Fruit fly (Drosophila melanogaster) whole organism, prepupa: Measurements from ENCODE around the gene CrebA.
A peak's percentile ranks its signal among the peaks of the same experiment; 100 is the strongest.

Experiments
- Blimp-1 ChIP-seq: fragments of 200-800 bp; sonication (Bioruptor generic); optimal IDR thresholded peaks from 3 replicates; lab custom pipeline; 2017; ENCODE audit warnings: missing biosample characterization, missing genetic modification characterization, mild to moderate bottlenecking, moderate library complexity, missing genetic modification reagents
- CG10631 ChIP-seq: fragments of 200-800 bp; sonication (Bioruptor generic); optimal IDR thresholded peaks from 2 replicates; lab custom pipeline; 2016; ENCODE audit warnings: missing biosample characterization, missing genetic modification characterization
- CG11902 ChIP-seq: fragments of 200-800 bp; sonication (Bioruptor generic); optimal IDR thresholded peaks from 3 replicates; lab custom pipeline; 2016; ENCODE audit warnings: missing biosample characterization, missing genetic modification characterization
- CG15336 ChIP-seq: fragments of 200-800 bp; sonication (Bioruptor generic); IDR thresholded peaks from 2 replicates; pipeline ENCODE4 v1.3.6; 2022; ENCODE audit warnings: missing biosample characterization, missing genetic modification characterization
- CG3032 ChIP-seq: fragments of 200-800 bp; optimal IDR thresholded peaks from 2 replicates; lab custom pipeline; 2019; ENCODE audit warnings: missing biosample characterization, mild to moderate bottlenecking, missing genetic modification characterization, moderate library complexity
- CG31627 ChIP-seq: fragments of 200-800 bp; sonication (Bioruptor generic); optimal IDR thresholded peaks from 3 replicates; lab custom pipeline; 2016; ENCODE audit warnings: missing biosample characterization, missing genetic modification characterization
- CG32006 ChIP-seq: fragments of 200-800 bp; sonication (Bioruptor generic); optimal IDR thresholded peaks from 3 replicates; lab custom pipeline; 2017; ENCODE audit warnings: missing biosample characterization, mild to moderate bottlenecking, missing genetic modification characterization
- CG4318 ChIP-seq: fragments of 200-800 bp; sonication (Bioruptor generic); optimal IDR thresholded peaks from 3 replicates; lab custom pipeline; 2017; ENCODE audit warnings: missing biosample characterization, mild to moderate bottlenecking, missing genetic modification characterization
- CG6163 ChIP-seq: fragments of 200-800 bp; sonication (Bioruptor generic); IDR thresholded peaks from 3 replicates; pipeline ENCODE4 v1.3.6; 2022; ENCODE audit warnings: missing biosample characterization, missing genetic modification characterization
- CG6808 ChIP-seq: fragments of 200-800 bp; sonication (Bioruptor generic); optimal IDR thresholded peaks from 3 replicates; lab custom pipeline; 2017; ENCODE audit warnings: missing biosample characterization, missing genetic modification characterization, mild to moderate bottlenecking, moderate library complexity, missing genetic modification reagents
- CG6854 ChIP-seq: fragments of 200-800 bp; sonication (Bioruptor generic); optimal IDR thresholded peaks from 2 replicates; lab custom pipeline; 2017; ENCODE audit warnings: missing biosample characterization, mild to moderate bottlenecking, missing genetic modification characterization
- CG7368 ChIP-seq: fragments of 200-800 bp; sonication (Bioruptor generic); optimal IDR thresholded peaks from 3 replicates; lab custom pipeline; 2016; ENCODE audit warnings: missing biosample characterization, missing genetic modification characterization
- CG8119 ChIP-seq: fragments of 200-800 bp; sonication (Bioruptor generic); IDR thresholded peaks from 3 replicates; pipeline ENCODE4 v1.3.6; 2022; ENCODE audit warnings: missing biosample characterization, missing genetic modification characterization
- CG8319 ChIP-seq: fragments of 200-800 bp; sonication (Bioruptor generic); optimal IDR thresholded peaks from 3 replicates; lab custom pipeline; 2016; ENCODE audit warnings: missing biosample characterization, missing genetic modification characterization
- CG8632 ChIP-seq: fragments of 200-800 bp; sonication (Bioruptor generic); optimal IDR thresholded peaks from 3 replicates; lab custom pipeline; 2016; ENCODE audit warnings: missing biosample characterization, missing genetic modification characterization
- Eip75B ChIP-seq: fragments of 200-800 bp; sonication (Bioruptor generic); optimal IDR thresholded peaks from 3 replicates; lab custom pipeline; 2016; ENCODE audit warnings: missing biosample characterization, missing genetic modification characterization
- Eip78C ChIP-seq: fragments of 200-800 bp; sonication (Bioruptor generic); peaks from one replicate; lab custom pipeline; 2016; ENCODE audit warnings: missing biosample characterization, missing genetic modification characterization
- Eip93F ChIP-seq: fragments of 200-800 bp; sonication (Bioruptor generic); optimal IDR thresholded peaks from 2 replicates; lab custom pipeline; 2016; ENCODE audit warnings: missing biosample characterization, mild to moderate bottlenecking, missing genetic modification characterization
- Ets21C ChIP-seq: fragments of 200-800 bp; sonication (Bioruptor generic); optimal IDR thresholded peaks from 3 replicates; lab custom pipeline; 2016; ENCODE audit warnings: missing biosample characterization, missing genetic modification characterization
- Hr38 ChIP-seq: sonication (Bioruptor generic); optimal IDR thresholded peaks from 2 replicates; lab custom pipeline; 2016; ENCODE audit warnings: missing biosample characterization, missing genetic modification characterization
- Hr39 ChIP-seq: fragments of 200-800 bp; sonication (Bioruptor generic); optimal IDR thresholded peaks from 2 replicates; lab custom pipeline; 2016; ENCODE audit warnings: missing biosample characterization, missing genetic modification characterization
- Hr4 ChIP-seq: fragments of 200-800 bp; sonication (Bioruptor generic); optimal IDR thresholded peaks from 3 replicates; lab custom pipeline; 2016; ENCODE audit warnings: missing biosample characterization, missing genetic modification characterization
- Met ChIP-seq: fragments of 200-800 bp; sonication (Bioruptor generic); optimal IDR thresholded peaks from 3 replicates; lab custom pipeline; 2016; ENCODE audit warnings: missing biosample characterization, missing genetic modification characterization
- OdsH ChIP-seq: fragments of 200-800 bp; sonication (Bioruptor generic); optimal IDR thresholded peaks from 3 replicates; lab custom pipeline; 2016; ENCODE audit warnings: missing biosample characterization, missing genetic modification characterization
- Smox ChIP-seq: fragments of 200-800 bp; sonication (Bioruptor generic); optimal IDR thresholded peaks from 3 replicates; lab custom pipeline; 2016; ENCODE audit warnings: missing biosample characterization, missing genetic modification characterization
- Sox102F ChIP-seq: fragments of 200-800 bp; sonication (Bioruptor generic); optimal IDR thresholded peaks from 2 replicates; lab custom pipeline; 2016; ENCODE audit warnings: missing biosample characterization, mild to moderate bottlenecking, missing genetic modification characterization
- Sox14 ChIP-seq: fragments of 200-800 bp; sonication (Bioruptor generic); optimal IDR thresholded peaks from 3 replicates; lab custom pipeline; 2016; ENCODE audit warnings: missing biosample characterization, missing genetic modification characterization
- achi ChIP-seq: fragments of 200-800 bp; sonication (Bioruptor generic); optimal IDR thresholded peaks from 3 replicates; lab custom pipeline; 2016; ENCODE audit warnings: missing biosample characterization, missing genetic modification characterization
- acj6 ChIP-seq: fragments of 200-800 bp; sonication (Bioruptor generic); optimal IDR thresholded peaks from 3 replicates; lab custom pipeline; 2016; ENCODE audit warnings: missing biosample characterization, missing genetic modification characterization
- cyc ChIP-seq: fragments of 200-800 bp; sonication (Bioruptor generic); optimal IDR thresholded peaks from 3 replicates; lab custom pipeline; 2016; ENCODE audit warnings: missing biosample characterization, missing genetic modification characterization
- dac ChIP-seq: fragments of 200-800 bp; sonication (Bioruptor generic); optimal IDR thresholded peaks from 2 replicates; lab custom pipeline; 2017; ENCODE audit warnings: missing biosample characterization, mild to moderate bottlenecking, missing genetic modification characterization
- esn ChIP-seq: fragments of 200-800 bp; sonication (Bioruptor generic); optimal IDR thresholded peaks from 2 replicates; lab custom pipeline; 2016; ENCODE audit warnings: missing biosample characterization, mild to moderate bottlenecking, missing genetic modification characterization, moderate library complexity
- fd85E ChIP-seq: fragments of 200-800 bp; sonication (Bioruptor generic); optimal IDR thresholded peaks from 3 replicates; lab custom pipeline; 2016; ENCODE audit warnings: missing biosample characterization, missing genetic modification characterization
- fkh ChIP-seq: fragments of 200-800 bp; sonication (Bioruptor generic); optimal IDR thresholded peaks from 3 replicates; lab custom pipeline; 2017; ENCODE audit warnings: missing biosample characterization, mild to moderate bottlenecking, missing genetic modification characterization, moderate library complexity
- net ChIP-seq: fragments of 200-800 bp; sonication (Bioruptor generic); optimal IDR thresholded peaks from 3 replicates; lab custom pipeline; 2016; ENCODE audit warnings: missing biosample characterization, missing genetic modification characterization
- pdm3 ChIP-seq: fragments of 200-800 bp; sonication (Bioruptor generic); optimal IDR thresholded peaks from 3 replicates; lab custom pipeline; 2016; ENCODE audit warnings: missing biosample characterization, missing genetic modification characterization
- salr ChIP-seq, 2 experiments: fragments of 200-800 bp; sonication (Bioruptor generic); optimal IDR thresholded peaks; 3 replicates each; lab custom pipeline; 2016 to 2018; ENCODE audit warnings: missing biosample characterization in 2 of 2, missing genetic modification characterization in 2 of 2, mild to moderate bottlenecking in 1 of 2
- spab ChIP-seq: fragments of 200-800 bp; sonication (Bioruptor generic); optimal IDR thresholded peaks from 2 replicates; lab custom pipeline; 2017; ENCODE audit warnings: missing biosample characterization, mild to moderate bottlenecking, missing genetic modification characterization, missing genetic modification reagents
- ss ChIP-seq, 2 experiments: fragments of 200-800 bp; sonication (Bioruptor generic); optimal IDR thresholded peaks; 2 replicates in 1 of 2; 3 replicates in 1 of 2; lab custom pipeline; 2017 to 2018; ENCODE audit warnings: mild to moderate bottlenecking in 2 of 2, missing biosample characterization in 2 of 2, missing genetic modification characterization in 2 of 2, moderate library complexity in 1 of 2
- svp ChIP-seq: fragments of 200-800 bp; sonication (Bioruptor generic); peaks from one replicate; lab custom pipeline; 2016; ENCODE audit warnings: missing biosample characterization, missing genetic modification characterization
- vri ChIP-seq: fragments of 200-800 bp; sonication (Bioruptor generic); optimal IDR thresholded peaks from 3 replicates; lab custom pipeline; 2016; ENCODE audit warnings: missing biosample characterization, mild to moderate bottlenecking, missing genetic modification characterization

Gene CrebA

dm6 chr3L:15595980-15596379 lies 60.8 kb downstream of the CrebA start (continued):
- TF ChIP-seq CG3032: peak; percentile 30
- TF ChIP-seq, all 60 proteins: peak for 21

- TF ChIP-seq Met (GFP tag; lab: Kevin White, UChicago): peak; percentile 11
- peak in 1 of 2 experiments; percentile 47 for TF ChIP-seq ss (GFP tag; optimal IDR thresholded peaks at IDR 0.05; lab: Kevin White, UChicago)
- TF ChIP-seq CG6854 (GFP tag; lab: Kevin White, UChicago): peak; percentile 39
- peak; percentile 50 for TF ChIP-seq vri (GFP tag; lab: Kevin White, UChicago)
- TF ChIP-seq Eip75B (GFP tag; lab: Kevin White, UChicago): peak; percentile 31
- peak; percentile 60 for TF ChIP-seq fkh
- no peak for TF ChIP-seq cyc (GFP tag; lab: Kevin White, UChicago)
- no peak for TF ChIP-seq CG8119 (GFP tag; lab: Robert Waterston, UW)
- no peak for TF ChIP-seq CG31627 (GFP tag; lab: Kevin White, UChicago)
- TF ChIP-seq CG6808: peak; percentile 37
- no peak for TF ChIP-seq OdsH (GFP tag; lab: Kevin White, UChicago)
- peak; percentile 9 for TF ChIP-seq Eip93F (GFP tag; lab: Kevin White, UChicago)
- peak; percentile 78 for TF ChIP-seq Eip78C (GFP tag; lab: Kevin White, UChicago)
- TF ChIP-seq Smox (GFP tag; lab: Kevin White, UChicago): no peak
- TF ChIP-seq achi (GFP tag; lab: Kevin White, UChicago): peak; percentile 7
- TF ChIP-seq Blimp-1 (GFP tag; lab: Kevin White, UChicago): peak; percentile 40
- TF ChIP-seq Sox102F (GFP tag; lab: Kevin White, UChicago): peak; percentile 37
These were observed 62.0 kb downstream of the CrebA start for dm6 chr3L:15597037-15597785.

- TF ChIP-seq CG8319 (GFP tag; lab: Kevin White, UChicago): no peak
- peak; percentile 69 for TF ChIP-seq fkh
These were observed 62.8 kb downstream of the CrebA start for dm6 chr3L:15597945-15598344.

- no peak for TF ChIP-seq vri (GFP tag; lab: Kevin White, UChicago)
- TF ChIP-seq CG7368 (GFP tag; lab: Kevin White, UChicago): no peak
- TF ChIP-seq Hr39 (GFP tag; lab: Kevin White, UChicago): no peak
- TF ChIP-seq CG3032: no peak
- no peak for TF ChIP-seq CG6163 (GFP tag; lab: Robert Waterston, UW)
- TF ChIP-seq salr (GFP tag; optimal IDR thresholded peaks at IDR 0.05; lab: Kevin White, UChicago): no peak
- TF ChIP-seq Eip93F (GFP tag; lab: Kevin White, UChicago): no peak
- no peak for TF ChIP-seq pdm3 (GFP tag; lab: Kevin White, UChicago)
- TF ChIP-seq acj6 (GFP tag; lab: Kevin White, UChicago): no peak
- TF ChIP-seq achi (GFP tag; lab: Kevin White, UChicago): no peak
- no peak for TF ChIP-seq CG8632 (GFP tag; lab: Kevin White, UChicago)
- no peak for TF ChIP-seq Hr38
- no peak for TF ChIP-seq net (GFP tag; lab: Kevin White, UChicago)
- TF ChIP-seq CG8319 (GFP tag; lab: Kevin White, UChicago): no peak
These were observed 64.0 kb downstream of the CrebA start for dm6 chr3L:15599190-15599589.

dm6 chr3L:15600051-15600450 lies 64.9 kb downstream of the CrebA start:
- TF ChIP-seq cyc (GFP tag; lab: Kevin White, UChicago) (no peak), OdsH (GFP tag; lab: Kevin White, UChicago) (no peak), CG31627 (GFP tag; lab: Kevin White, UChicago) (no peak), spab (no peak), CG8319 (GFP tag; lab: Kevin White, UChicago) (no peak), Sox14 (no peak), Met (GFP tag; lab: Kevin White, UChicago) (no peak), dac (GFP tag; lab: Kevin White, UChicago) (no peak), CG10631 (no peak), Sox102F (GFP tag; lab: Kevin White, UChicago) (no peak), CG32006 (no peak), CG4318 (GFP tag; lab: Kevin White, UChicago) (peak; percentile 28), pdm3 (GFP tag; lab: Kevin White, UChicago) (no peak), Ets21C (no peak), CG11902 (no peak), Blimp-1 (GFP tag; lab: Kevin White, UChicago) (no peak), CG15336 (GFP tag; lab: Robert Waterston, UW) (peak; percentile 54), svp (GFP tag; lab: Kevin White, UChicago) (no peak), esn (GFP tag; lab: Kevin White, UChicago) (peak; percentile 18), fkh (no peak), Eip78C (GFP tag; lab: Kevin White, UChicago) (no peak), Hr4 (peak; percentile 62), fd85E (no peak)
